Worm (Caenorhabditis elegans) whole organism, L2 larva: ENCODE results near the gene F14F7.5.

Experiments
- ZK546.5 ChIP-seq: sonication (generic microtip); optimal IDR thresholded peaks from 2 replicates; lab custom pipeline; 2017; ENCODE audit warnings: missing biosample characterization, missing genetic modification characterization
- ceh-82 ChIP-seq: fragments of 150-350 bp; optimal IDR thresholded peaks from 2 replicates; lab custom pipeline; 2014; ENCODE audit warnings: missing biosample characterization, missing genetic modification characterization
- egl-27 ChIP-seq: sonication (generic microtip); optimal IDR thresholded peaks from 3 replicates; lab custom pipeline; 2017; ENCODE audit warnings: missing biosample characterization, missing genetic modification reagents, missing genetic modification characterization
- mdl-1 ChIP-seq, 2 experiments: fragments of 150-350 bp in 1 of 2; sonication (generic microtip) in 1 of 2; optimal IDR thresholded peaks; 2 replicates each; lab custom pipeline; 2017; ENCODE audit warnings: missing biosample characterization in 2 of 2, missing genetic modification characterization in 2 of 2
- nhr-11 ChIP-seq: fragments of 150-350 bp; optimal IDR thresholded peaks from 2 replicates; lab custom pipeline; 2014; ENCODE audit warnings: missing biosample characterization, missing genetic modification characterization
- nhr-237 ChIP-seq: fragments of 150-350 bp; optimal IDR thresholded peaks from 2 replicates; lab custom pipeline; 2014; ENCODE audit warnings: missing biosample characterization, missing genetic modification characterization
- nhr-25 ChIP-seq: fragments of 150-350 bp; sonication (generic microtip); optimal IDR thresholded peaks from 3 replicates; lab custom pipeline; 2014; ENCODE audit warnings: missing biosample characterization, missing genetic modification characterization
- skn-1 ChIP-seq: sonication (generic microtip); optimal IDR thresholded peaks from 2 replicates; lab custom pipeline; 2017; ENCODE audit warnings: missing biosample characterization, missing genetic modification characterization
- snpc-4 ChIP-seq: fragments of 150-350 bp; optimal IDR thresholded peaks from 2 replicates; lab custom pipeline; 2014; ENCODE audit warnings: missing biosample characterization, missing genetic modification characterization
- zag-1 ChIP-seq: fragments of 150-350 bp; optimal IDR thresholded peaks from 2 replicates; lab custom pipeline; 2014; ENCODE audit warnings: missing biosample characterization, missing genetic modification characterization

DNA sequence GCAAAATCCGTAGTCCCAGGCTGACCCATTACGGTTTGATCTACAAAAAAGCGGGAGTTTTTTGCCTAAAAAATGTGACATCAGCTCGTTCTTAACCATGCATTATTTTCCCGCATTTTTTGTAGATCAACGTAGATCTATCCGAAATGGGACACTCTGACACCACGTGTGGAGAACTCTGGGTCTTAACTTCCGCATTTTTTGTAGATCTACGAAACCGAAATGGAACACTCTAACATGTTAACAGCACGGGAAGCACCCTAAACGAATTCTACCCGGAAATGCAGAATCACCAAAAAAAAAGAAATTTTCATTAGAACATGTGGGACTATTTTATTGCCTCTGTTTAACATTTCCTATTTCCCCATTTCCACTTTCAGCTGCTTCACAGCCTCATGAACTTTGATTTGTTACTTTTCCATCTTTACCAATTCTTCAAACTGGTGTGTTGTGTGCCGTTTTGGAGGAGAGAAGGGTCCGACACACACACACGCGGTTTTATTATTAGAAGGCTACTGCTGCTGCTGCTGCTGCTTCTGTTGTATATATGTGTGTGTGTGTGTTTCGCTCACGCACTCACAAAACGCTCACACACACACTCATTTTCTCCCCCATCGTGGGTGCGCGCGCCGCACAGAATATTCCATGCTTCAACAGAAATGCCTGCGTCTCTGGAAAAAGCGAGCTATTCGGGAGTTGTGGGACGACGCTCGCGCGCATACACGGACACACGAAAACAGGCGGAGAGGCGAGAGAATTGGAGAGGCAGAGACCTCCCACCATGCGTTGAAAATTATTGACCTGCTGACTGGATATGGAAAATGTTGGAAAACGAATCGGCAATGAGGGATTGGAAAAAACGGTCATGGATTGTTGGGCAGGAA lies 36.3 kb downstream of the F14F7.5 start:
- TF ChIP-seq snpc-4 (tag; lab: Kevin White, UChicago) (peak; percentile 76), egl-27 (tag; lab: Kevin White, UChicago) (peak; percentile 74), skn-1 (tag; lab: Kevin White, UChicago) (no peak), nhr-25 (peak; percentile 70), nhr-11 (no peak), ceh-82 (tag; lab: Kevin White, UChicago) (peak; percentile 42), mdl-1 (tag; optimal IDR thresholded peaks at IDR 0.05; lab: Kevin White, UChicago) (peak; percentile 83 to 90), nhr-237 (no peak), ZK546.5 (tag; lab: Kevin White, UChicago) (no peak), zag-1 (tag; lab: Kevin White, UChicago) (peak; percentile 94)
